Worm (Caenorhabditis elegans): Measurements from ENCODE around the gene F46B6.10.

The F46B6.10 gene

DNA sequence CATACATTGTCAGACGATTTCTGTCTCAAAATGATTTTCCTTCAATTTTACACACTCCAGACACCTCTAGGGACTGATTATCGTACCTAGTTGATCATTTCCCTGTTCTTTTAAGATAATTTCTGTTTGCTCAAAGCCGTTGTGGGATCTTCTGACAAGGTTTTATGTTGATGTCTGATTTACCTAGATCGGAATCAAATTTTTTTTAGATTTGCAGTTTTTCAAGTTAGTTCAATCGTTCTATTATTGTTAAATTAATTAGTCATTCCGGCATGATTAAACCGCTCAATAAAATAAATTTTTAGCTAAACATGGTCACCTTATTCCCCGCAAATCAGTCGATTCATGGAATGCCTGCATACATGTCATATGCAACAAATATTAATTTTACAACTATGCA is 11.7 kb upstream of the F46B6.10 start, which contains the start of gene sru-30:
sru-30 (plus strand) TSS at position 301 of the 400 bp plus-strand sequence.
- TF ChIP-seq egl-44 (GFP tag; IDR thresholded peaks at IDR 0.05), result no peak

ce11 chrV:9812216-9812615 is 10.4 kb upstream of the F46B6.10 start:
- TF ChIP-seq nfya-1 (tag; optimal IDR thresholded peaks at IDR 0.05; ENCODE audit: borderline replicate concordance, insufficient read depth), result no peak
- no peak for TF ChIP-seq nhr-179 (tag; optimal IDR thresholded peaks at IDR 0.05)
- TF ChIP-seq tbp1 (GFP tag; optimal IDR thresholded peaks at IDR 0.05), result no peak
- no peak for TF ChIP-seq tbx-9 (tag; optimal IDR thresholded peaks at IDR 0.05; ENCODE audit: borderline replicate concordance)
- no peak for TF ChIP-seq nfya-2 (GFP tag; IDR thresholded peaks at IDR 0.05)
- no peak for TF ChIP-seq bed-1 (GFP tag; IDR thresholded peaks at IDR 0.05)
- TF ChIP-seq dpl-1 (GFP tag; optimal IDR thresholded peaks at IDR 0.05), result no peak
- no peak for TF ChIP-seq ceh-91 (GFP tag; IDR thresholded peaks at IDR 0.05)
- TF ChIP-seq rec-8 (tag; optimal IDR thresholded peaks at IDR 0.05), result no peak
- no peak for TF ChIP-seq snpc-4 (GFP tag; optimal IDR thresholded peaks at IDR 0.05)
- TF ChIP-seq snpc-4 (tag; optimal IDR thresholded peaks at IDR 0.05), result no peak
- no peak for TF ChIP-seq snpc-3.4 (tag; optimal IDR thresholded peaks at IDR 0.05)
- no peak for TF ChIP-seq sea-2 (GFP tag; IDR thresholded peaks at IDR 0.05)
- TF ChIP-seq ztf-3 (GFP tag; optimal IDR thresholded peaks at IDR 0.05), result no peak
- no peak for TF ChIP-seq ekl-4 (GFP tag; IDR thresholded peaks at IDR 0.05)
- TF ChIP-seq lin-40 (tag; optimal IDR thresholded peaks at IDR 0.05), result no peak
- TF ChIP-seq F57A8.1 (GFP tag; optimal IDR thresholded peaks at IDR 0.05), result no peak

- TF ChIP-seq hlh-12 (tag; optimal IDR thresholded peaks at IDR 0.05) (no peak), tlf-1 (GFP tag; optimal IDR thresholded peaks at IDR 0.05) (no peak), K11D2.4 (GFP tag; IDR thresholded peaks at IDR 0.05) (no peak), cebp-2 (GFP tag; IDR thresholded peaks at IDR 0.05) (no peak), D2030.7 (GFP tag; IDR thresholded peaks at IDR 0.05) (no peak), xnd-1 (tag; optimal IDR thresholded peaks at IDR 0.05) (no peak), B0019.2 (GFP tag; conservative IDR thresholded peaks at IDR 0.05) (no peak), C06A6.2 (GFP tag; conservative IDR thresholded peaks at IDR 0.05) (no peak), lir-1 (GFP tag; conservative IDR thresholded peaks at IDR 0.05) (no peak), hrde-1 (tag; optimal IDR thresholded peaks at IDR 0.05; ENCODE audit: borderline replicate concordance) (no peak), sdz-38 (tag; optimal IDR thresholded peaks at IDR 0.05) (no peak), pbrm-1 (GFP tag; IDR thresholded peaks at IDR 0.05) (no peak), T07F8.4 (tag; optimal IDR thresholded peaks at IDR 0.05) (no peak), akir-1 (GFP tag; optimal IDR thresholded peaks at IDR 0.05) (no peak), ccch-3 (GFP tag; optimal IDR thresholded peaks at IDR 0.05) (no peak), rpc-1 (optimal IDR thresholded peaks at IDR 0.05) (no peak), rpc-1 (tag; optimal IDR thresholded peaks at IDR 0.05) (no peak), rec-8 (tag; optimal IDR thresholded peaks at IDR 0.05) (no peak), repo-1 (tag; optimal IDR thresholded peaks at IDR 0.05) (no peak), snpc-3.4 (tag; optimal IDR thresholded peaks at IDR 0.05) (no peak)
Observed at ce11 chrV:9811154-9811553, 9.3 kb upstream of the F46B6.10 start, which contains the start of gene sru-29. TSS of gene sru-29 (plus strand) at chrV:9811454.

- no peak for TF ChIP-seq F39B2.1 (GFP tag; IDR thresholded peaks at IDR 0.05)
Observed at ce11 chrV:9805161-9805560, 3.3 kb upstream of the F46B6.10 start, which contains the start of gene sru-37. TSS of gene sru-37 (plus strand) at chrV:9805461.
